Worm (Caenorhabditis elegans) whole organism, L4 larva: Measurements from ENCODE around the gene ekl-5.

Experiments
- F44E2.7 ChIP-seq: fragments of 200-800 bp; sonication (Bioruptor generic); IDR thresholded peaks from 2 replicates; pipeline ENCODE4 v2.1.2; 2022; ENCODE audit warnings: missing genetic modification characterization, missing compliant biosample characterization
- F49E8.2 ChIP-seq: sonication (generic microtip); optimal IDR thresholded peaks from 2 replicates; lab custom pipeline; 2016; ENCODE audit warnings: missing compliant biosample characterization, mild to moderate bottlenecking, missing genetic modification characterization, borderline replicate concordance
- T20F7.1 ChIP-seq: fragments of 200-800 bp; sonication (Bioruptor generic); optimal IDR thresholded peaks from 2 replicates; lab custom pipeline; 2018; ENCODE audit warnings: mild to moderate bottlenecking, missing genetic modification characterization, missing compliant biosample characterization
- T26A8.4 ChIP-seq: fragments of 200-800 bp; sonication (Bioruptor generic); IDR thresholded peaks from 2 replicates; pipeline ENCODE4 v1.3.6; 2022; ENCODE audit warnings: missing genetic modification characterization, missing compliant biosample characterization
- Y48G9A.11 ChIP-seq: fragments of 200-800 bp; sonication (Bioruptor generic); IDR thresholded peaks from 2 replicates; pipeline ENCODE4 v1.3.6; 2022; ENCODE audit warnings: missing genetic modification reagents, missing genetic modification characterization, missing compliant biosample characterization
- Y75B8A.6 ChIP-seq: fragments of 200-800 bp; sonication (Bioruptor generic); IDR thresholded peaks from 2 replicates; pipeline ENCODE4 v1.3.6; 2022; ENCODE audit warnings: missing genetic modification reagents, missing genetic modification characterization, missing compliant biosample characterization
- ZK546.5 ChIP-seq, 2 experiments: sonication (generic microtip); optimal IDR thresholded peaks; 2 replicates each; lab custom pipeline; 2017; ENCODE audit warnings: missing biosample characterization in 2 of 2, missing genetic modification characterization in 2 of 2
- aha-1 ChIP-seq: fragments of 150-350 bp; peaks from one replicate; lab custom pipeline; 2014; ENCODE audit warnings: missing biosample characterization, missing genetic modification characterization
- aly-2 ChIP-seq: sonication (generic microtip); optimal IDR thresholded peaks from 2 replicates; lab custom pipeline; 2018; ENCODE audit warnings: missing biosample characterization, missing genetic modification characterization
- ama-1 ChIP-seq: fragments of 150-350 bp; optimal IDR thresholded peaks from 2 replicates; lab custom pipeline; 2014; ENCODE audit warnings: inconsistent platforms, mixed read lengths
- arid-1 ChIP-seq: fragments of 200-800 bp; sonication (Bioruptor generic); conservative IDR thresholded peaks from 2 replicates; pipeline ENCODE4 v1.3.6; 2022; ENCODE audit warnings: missing genetic modification reagents, missing genetic modification characterization, missing compliant biosample characterization
- cey-2 ChIP-seq: sonication (generic microtip); optimal IDR thresholded peaks from 3 replicates; lab custom pipeline; 2017; ENCODE audit warnings: missing genetic modification characterization, mild to moderate bottlenecking, missing compliant biosample characterization, antibody characterized with exemption, borderline replicate concordance; ENCODE audit not compliant: insufficient read depth
- ctbp-1 ChIP-seq: fragments of 200-800 bp; sonication (Bioruptor generic); IDR thresholded peaks from 2 replicates; pipeline ENCODE4 v1.3.6; 2022; ENCODE audit warnings: missing genetic modification reagents, missing genetic modification characterization, missing compliant biosample characterization
- daf-16 ChIP-seq, 3 experiments: sonication (generic microtip); optimal IDR thresholded peaks; 2 replicates each; lab custom pipeline; 2016 to 2017; ENCODE audit warnings: missing genetic modification characterization in 3 of 3, missing genetic modification reagents in 3 of 3, mild to moderate bottlenecking in 2 of 3, missing compliant biosample characterization in 2 of 3, missing biosample characterization in 1 of 3, moderate library complexity in 1 of 3
- daf-19 ChIP-seq: fragments of 200-800 bp; sonication (Bioruptor generic); conservative IDR thresholded peaks from 2 replicates; pipeline ENCODE4 v1.3.6; 2022; ENCODE audit warnings: missing genetic modification characterization, missing compliant biosample characterization
- dmd-6 ChIP-seq: fragments of 200-800 bp; sonication (Bioruptor generic); IDR thresholded peaks from 2 replicates; pipeline ENCODE4 v1.3.6; 2022; ENCODE audit warnings: missing genetic modification reagents, missing genetic modification characterization, missing compliant biosample characterization
- dmd-8 ChIP-seq: fragments of 200-800 bp; sonication (Bioruptor generic); IDR thresholded peaks from 2 replicates; pipeline ENCODE4 v1.3.6; 2022; ENCODE audit warnings: missing genetic modification characterization, missing compliant biosample characterization
- dmd-9 ChIP-seq: fragments of 200-800 bp; sonication (Bioruptor generic); IDR thresholded peaks from 2 replicates; pipeline ENCODE4 v1.3.6; 2022; ENCODE audit warnings: missing genetic modification reagents, missing genetic modification characterization, missing compliant biosample characterization
- duxl-1 ChIP-seq: sonication (generic microtip); optimal IDR thresholded peaks from 2 replicates; lab custom pipeline; 2016; ENCODE audit warnings: mild to moderate bottlenecking, missing genetic modification characterization, moderate library complexity, missing compliant biosample characterization; ENCODE audit not compliant: poor library complexity
- dve-1 ChIP-seq: sonication (generic microtip); optimal IDR thresholded peaks from 2 replicates; lab custom pipeline; 2017; ENCODE audit warnings: antibody characterized with exemption, mild to moderate bottlenecking, missing genetic modification characterization, missing compliant biosample characterization; ENCODE audit not compliant: insufficient read depth
- fkh-10 ChIP-seq: fragments of 150-350 bp; optimal IDR thresholded peaks from 2 replicates; lab custom pipeline; 2014; ENCODE audit warnings: missing biosample characterization, missing genetic modification reagents, missing genetic modification characterization
- fos-1 ChIP-seq: fragments of 150-350 bp; optimal IDR thresholded peaks from 2 replicates; lab custom pipeline; 2014; ENCODE audit warnings: missing biosample characterization, missing genetic modification characterization
- hif-1 ChIP-seq, 2 experiments: sonication (generic microtip); optimal IDR thresholded peaks; 2 replicates each; lab custom pipeline; 2016 to 2017; ENCODE audit warnings: missing compliant biosample characterization in 2 of 2, missing genetic modification characterization in 2 of 2, missing genetic modification reagents in 2 of 2, missing genotype in 2 of 2, mild to moderate bottlenecking in 1 of 2
- hlh-30 ChIP-seq: sonication (generic microtip); optimal IDR thresholded peaks from 2 replicates; lab custom pipeline; 2017; ENCODE audit warnings: antibody characterized with exemption, mild to moderate bottlenecking, missing genetic modification characterization, missing compliant biosample characterization; ENCODE audit not compliant: insufficient read depth
- lim-7 ChIP-seq: fragments of 200-800 bp; sonication (Bioruptor generic); IDR thresholded peaks from 2 replicates; pipeline ENCODE4 v1.3.6; 2022; ENCODE audit warnings: missing genetic modification characterization, missing compliant biosample characterization
- lin-39 ChIP-seq: fragments of 150-350 bp; optimal IDR thresholded peaks from 2 replicates; lab custom pipeline; 2014; ENCODE audit warnings: missing biosample characterization, missing genetic modification reagents, missing genetic modification characterization
- lir-3 ChIP-seq: sonication (generic microtip); optimal IDR thresholded peaks from 2 replicates; lab custom pipeline; 2016; ENCODE audit warnings: mild to moderate bottlenecking, missing genetic modification characterization, missing compliant biosample characterization
- lsy-2 ChIP-seq, 2 experiments: fragments of 150-350 bp in 1 of 2; sonication (generic microtip) in 1 of 2; optimal IDR thresholded peaks; 2 replicates each; lab custom pipeline; 2014 to 2017; ENCODE audit warnings: missing biosample characterization in 2 of 2, missing genetic modification characterization in 2 of 2
- madf-9 ChIP-seq: fragments of 200-800 bp; sonication (Bioruptor generic); conservative IDR thresholded peaks from 2 replicates; pipeline ENCODE4 v1.3.6; 2022; ENCODE audit warnings: missing genetic modification reagents, missing genetic modification characterization, missing compliant biosample characterization
- mdl-1 ChIP-seq, 2 experiments: fragments of 150-350 bp in 1 of 2; sonication (generic microtip) in 1 of 2; optimal IDR thresholded peaks; 2 replicates each; lab custom pipeline; 2014 to 2017; ENCODE audit warnings: missing biosample characterization in 2 of 2, missing genetic modification characterization in 2 of 2
- mes-2 ChIP-seq: sonication (generic microtip); optimal IDR thresholded peaks from 2 replicates; lab custom pipeline; 2016; ENCODE audit warnings: missing genotype, mild to moderate bottlenecking, missing genetic modification characterization, missing compliant biosample characterization; ENCODE audit not compliant: poor library complexity, severe bottlenecking
- nhr-102 ChIP-seq: sonication (generic microtip); optimal IDR thresholded peaks from 2 replicates; lab custom pipeline; 2016; ENCODE audit warnings: mild to moderate bottlenecking, missing genetic modification characterization, moderate library complexity, missing compliant biosample characterization
- nhr-111 ChIP-seq: fragments of 200-800 bp; sonication (Bioruptor generic); optimal IDR thresholded peaks from 2 replicates; lab custom pipeline; 2018; ENCODE audit warnings: mild to moderate bottlenecking, missing genetic modification characterization, missing compliant biosample characterization
- nhr-237 ChIP-seq: sonication (generic microtip); optimal IDR thresholded peaks from 2 replicates; lab custom pipeline; 2017; ENCODE audit warnings: missing biosample characterization, missing genetic modification characterization
- nhr-48 ChIP-seq: sonication (generic microtip); optimal IDR thresholded peaks from 2 replicates; lab custom pipeline; 2016; ENCODE audit warnings: mild to moderate bottlenecking, missing genetic modification characterization, missing compliant biosample characterization
- pha-4 ChIP-seq, 2 experiments: fragments of 150-350 bp in 1 of 2; fragments of 200-800 bp in 1 of 2; sonication (Bioruptor generic) in 1 of 2; IDR thresholded peaks in 1 of 2; optimal IDR thresholded peaks in 1 of 2; 2 replicates each; pipeline versions ENCODE4 v1.3.6 to Lab custom; 2014 to 2022; ENCODE audit warnings: missing genetic modification characterization in 2 of 2, missing genetic modification reagents in 2 of 2, missing biosample characterization in 1 of 2, missing compliant biosample characterization in 1 of 2
- pqm-1 ChIP-seq: sonication (generic microtip); optimal IDR thresholded peaks from 2 replicates; lab custom pipeline; 2017; ENCODE audit warnings: missing biosample characterization, missing genetic modification characterization
- rbr-2 ChIP-seq: sonication (generic microtip); optimal IDR thresholded peaks from 2 replicates; lab custom pipeline; 2016; ENCODE audit warnings: missing genotype, missing genetic modification characterization, missing compliant biosample characterization
- snpc-1.2 ChIP-seq: fragments of 200-800 bp; sonication (Bioruptor generic); IDR thresholded peaks from 2 replicates; pipeline ENCODE4 v1.3.6; 2022; ENCODE audit warnings: missing genetic modification reagents, missing genetic modification characterization, missing compliant biosample characterization
- unc-130 ChIP-seq: sonication (generic microtip); optimal IDR thresholded peaks from 2 replicates; lab custom pipeline; 2016; ENCODE audit warnings: missing genetic modification reagents, missing genetic modification characterization, missing compliant biosample characterization
- vab-7 ChIP-seq: fragments of 200-800 bp; sonication (Bioruptor generic); IDR thresholded peaks from 2 replicates; pipeline ENCODE4 v1.3.6; 2022; ENCODE audit warnings: missing genetic modification reagents, missing genetic modification characterization, missing compliant biosample characterization
- zag-1 ChIP-seq: fragments of 150-350 bp; optimal IDR thresholded peaks from 2 replicates; lab custom pipeline; 2014; ENCODE audit warnings: missing biosample characterization, missing genetic modification characterization
- zfp-2 ChIP-seq: sonication (generic microtip); optimal IDR thresholded peaks from 2 replicates; lab custom pipeline; 2016; ENCODE audit warnings: mild to moderate bottlenecking, missing genetic modification characterization, missing compliant biosample characterization
- ztf-7 ChIP-seq: fragments of 150-350 bp; optimal IDR thresholded peaks from 2 replicates; lab custom pipeline; 2014; ENCODE audit warnings: missing biosample characterization, missing genetic modification characterization

The ekl-5 gene

ce11 chrX:13885131-13885530 is 31.8 kb downstream of the ekl-5 start (continued):
- TF ChIP-seq nhr-111 (no peak), nhr-237 (tag; lab: Kevin White, UChicago) (no peak), lim-7 (GFP tag; lab: Robert Waterston, UW) (no peak), duxl-1 (tag; lab: Kevin White, UChicago) (no peak), fkh-10 (GFP tag; lab: Kevin White, UChicago) (no peak), cey-2 (tag; lab: Kevin White, UChicago) (no peak), madf-9 (GFP tag; lab: Robert Waterston, UW) (no peak), Y75B8A.6 (no peak), ZK546.5 (tag; optimal IDR thresholded peaks at IDR 0.05; lab: Kevin White, UChicago) (no peak), aly-2 (tag; lab: Kevin White, UChicago) (no peak), aha-1 (no peak), pha-4 (GFP tag; IDR thresholded peaks at IDR 0.05; lab: Robert Waterston, UW) (no peak), pha-4 (tag; optimal IDR thresholded peaks at IDR 0.05; lab: Kevin White, UChicago) (peak; percentile 1), dmd-9 (GFP tag; lab: Robert Waterston, UW) (no peak), pqm-1 (peak; percentile 88), hif-1 (tag; optimal IDR thresholded peaks at IDR 0.05; lab: Kevin White, UChicago) (no peak), Y48G9A.11 (GFP tag; lab: Robert Waterston, UW) (no peak), arid-1 (GFP tag; lab: Robert Waterston, UW) (no peak), T26A8.4 (GFP tag; lab: Robert Waterston, UW) (no peak), ztf-7 (no peak), dmd-6 (GFP tag; lab: Robert Waterston, UW) (0 out of 2 replicates have a peak, but pooled peaks have one; percentile 31), dmd-8 (GFP tag; lab: Robert Waterston, UW) (no peak), hlh-30 (peak; percentile 56), unc-130 (no peak), rbr-2 (tag; lab: Kevin White, UChicago) (no peak), ctbp-1 (GFP tag; lab: Robert Waterston, UW) (no peak), nhr-48 (tag; lab: Kevin White, UChicago) (no peak), lir-3 (tag; lab: Kevin White, UChicago) (no peak), F44E2.7 (GFP tag; lab: Robert Waterston, UW) (no peak), ama-1 (lab: Kevin White, UChicago) (no peak), lsy-2 (tag; optimal IDR thresholded peaks at IDR 0.05; lab: Kevin White, UChicago) (no peak), vab-7 (GFP tag; lab: Robert Waterston, UW) (no peak), daf-19 (GFP tag; lab: Robert Waterston, UW) (no peak), mes-2 (tag; lab: Kevin White, UChicago) (peak; percentile 42), fos-1 (tag; lab: Kevin White, UChicago) (no peak), F49E8.2 (tag; lab: Kevin White, UChicago) (no peak), dve-1 (tag; lab: Kevin White, UChicago) (peak; percentile 69), mdl-1 (tag; optimal IDR thresholded peaks at IDR 0.05; lab: Kevin White, UChicago) (no peak), nhr-102 (tag; lab: Kevin White, UChicago) (no peak), zfp-2 (tag; lab: Kevin White, UChicago) (no peak), zag-1 (tag; lab: Kevin White, UChicago) (no peak), daf-16 (GFP tag; optimal IDR thresholded peaks at IDR 0.05; lab: Kevin White, UChicago) (no peak), daf-16 (tag; optimal IDR thresholded peaks at IDR 0.05; lab: Kevin White, UChicago) (peak; percentile 88), T20F7.1 (no peak), snpc-1.2 (GFP tag; lab: Robert Waterston, UW) (no peak), lin-39 (no peak)
- TF ChIP-seq, all 104 proteins: peak for 14
